Fruit fly (Drosophila melanogaster) whole organism: ENCODE data around the gene Herc4.

ENCODE experiments used
- CG8478 ChIP-seq: fragments of >200 bp; optimal IDR thresholded peaks from 2 replicates; lab custom pipeline; 2018; ENCODE audit warnings: inconsistent platforms
- psq ChIP-seq: fragments of >200 bp; optimal IDR thresholded peaks from 2 replicates; lab custom pipeline; 2017

dm6 chr3L:1307005-1307632 lies 6.4 kb upstream of the Herc4 start, which contains the start of the genes Ctr9 and Nt5a:
- no peak for TF ChIP-seq CG8478 (lab: Kevin White, UChicago)
- TF ChIP-seq psq: no peak
